Worm (Caenorhabditis elegans) whole organism, L1 larva: ENCODE measurements around the gene Y42H9AR.2.

ENCODE experiments used
- C16A3.4 ChIP-seq: fragments of 150-350 bp; optimal IDR thresholded peaks from 2 replicates; lab custom pipeline; 2014; ENCODE audit warnings: missing biosample characterization, missing genetic modification characterization
- C34B4.2 ChIP-seq: sonication (generic microtip); optimal IDR thresholded peaks from 2 replicates; lab custom pipeline; 2017; ENCODE audit warnings: mild to moderate bottlenecking, missing genetic modification characterization, missing compliant biosample characterization
- aha-1 ChIP-seq: fragments of 150-350 bp; optimal IDR thresholded peaks from 2 replicates; lab custom pipeline; 2014; ENCODE audit warnings: missing biosample characterization, missing genetic modification characterization
- alr-1 ChIP-seq: fragments of 200-800 bp; sonication (Bioruptor generic); optimal IDR thresholded peaks from 2 replicates; lab custom pipeline; 2018; ENCODE audit warnings: borderline replicate concordance, mild to moderate bottlenecking, missing genetic modification characterization, missing compliant biosample characterization
- aly-2 ChIP-seq: fragments of 150-350 bp; optimal IDR thresholded peaks from 2 replicates; lab custom pipeline; 2014; ENCODE audit warnings: missing biosample characterization, missing genetic modification characterization
- ama-1 ChIP-seq: fragments of 150-350 bp; optimal IDR thresholded peaks from 2 replicates; lab custom pipeline; 2014
- ceh-63 ChIP-seq: fragments of 200-800 bp; sonication (Bioruptor generic); optimal IDR thresholded peaks from 2 replicates; lab custom pipeline; 2018; ENCODE audit warnings: mild to moderate bottlenecking, missing genetic modification characterization, missing compliant biosample characterization
- ceh-8 ChIP-seq: fragments of 200-800 bp; sonication (Bioruptor generic); optimal IDR thresholded peaks from 2 replicates; lab custom pipeline; 2018; ENCODE audit warnings: mild to moderate bottlenecking, missing genetic modification characterization, moderate library complexity, missing compliant biosample characterization
- ceh-82 ChIP-seq, 3 experiments: fragments of 150-350 bp in 1 of 3; sonication (generic microtip) in 2 of 3; optimal IDR thresholded peaks; 2 replicates each; lab custom pipeline; 2014 to 2017; ENCODE audit warnings: missing biosample characterization in 3 of 3, missing genetic modification characterization in 3 of 3
- dpl-1 ChIP-seq, 3 experiments: fragments of 150-350 bp in 2 of 3; sonication (generic microtip) in 1 of 3; optimal IDR thresholded peaks; 2 replicates each; lab custom pipeline; 2014 to 2017; ENCODE audit warnings: missing biosample characterization in 3 of 3, missing genetic modification characterization in 3 of 3, missing genetic modification reagents in 3 of 3
- dsc-1 ChIP-seq: sonication (generic microtip); optimal IDR thresholded peaks from 2 replicates; lab custom pipeline; 2016; ENCODE audit warnings: mild to moderate bottlenecking, missing genetic modification characterization, missing compliant biosample characterization
- efl-3 ChIP-seq: fragments of 200-800 bp; sonication (Bioruptor generic); optimal IDR thresholded peaks from 2 replicates; lab custom pipeline; 2018; ENCODE audit warnings: mild to moderate bottlenecking, missing genetic modification characterization, missing compliant biosample characterization
- egl-13 ChIP-seq: sonication (generic microtip); optimal IDR thresholded peaks from 2 replicates; lab custom pipeline; 2016; ENCODE audit warnings: missing genotype, missing genetic modification reagents, missing genetic modification characterization, missing compliant biosample characterization
- fkh-10 ChIP-seq: sonication (generic microtip); optimal IDR thresholded peaks from 2 replicates; lab custom pipeline; 2017; ENCODE audit warnings: missing biosample characterization, missing genetic modification reagents, missing genetic modification characterization
- fkh-4 ChIP-seq: sonication (generic microtip); optimal IDR thresholded peaks from 2 replicates; lab custom pipeline; 2016; ENCODE audit warnings: missing compliant biosample characterization, missing genetic modification characterization, borderline replicate concordance
- fkh-8 ChIP-seq: sonication (generic microtip); optimal IDR thresholded peaks from 2 replicates; lab custom pipeline; 2016; ENCODE audit warnings: mild to moderate bottlenecking, missing genetic modification characterization, missing compliant biosample characterization
- grh-1 ChIP-seq: fragments of 200-800 bp; sonication (Bioruptor generic); IDR thresholded peaks from 2 replicates; pipeline ENCODE4 v1.3.6; 2022; ENCODE audit warnings: missing genetic modification reagents, missing genetic modification characterization, missing compliant biosample characterization
- hlh-17 ChIP-seq: fragments of 200-800 bp; sonication (Bioruptor generic); optimal IDR thresholded peaks from 2 replicates; lab custom pipeline; 2018; ENCODE audit warnings: missing genetic modification characterization, mild to moderate bottlenecking, missing compliant biosample characterization, moderate library complexity, borderline replicate concordance
- hpl-2 ChIP-seq: fragments of 150-350 bp; optimal IDR thresholded peaks from 2 replicates; lab custom pipeline; 2014; ENCODE audit warnings: missing biosample characterization, missing genetic modification reagents, missing genetic modification characterization
- irx-1 ChIP-seq: sonication (generic microtip); optimal IDR thresholded peaks from 2 replicates; lab custom pipeline; 2016; ENCODE audit warnings: missing genetic modification characterization, missing compliant biosample characterization
- isw-1 ChIP-seq: fragments of 200-800 bp; sonication (Bioruptor generic); IDR thresholded peaks from 2 replicates; pipeline ENCODE4 v1.3.6; 2022; ENCODE audit warnings: missing genetic modification characterization, missing compliant biosample characterization
- jun-1 ChIP-seq: fragments of 150-350 bp; optimal IDR thresholded peaks from 2 replicates; lab custom pipeline; 2014; ENCODE audit warnings: missing biosample characterization, missing genetic modification reagents, missing genetic modification characterization
- lin-13 ChIP-seq: fragments of 150-350 bp; optimal IDR thresholded peaks from 2 replicates; lab custom pipeline; 2014; ENCODE audit warnings: missing biosample characterization, missing genetic modification reagents, missing genetic modification characterization
- mdl-1 ChIP-seq, 2 experiments: fragments of 150-350 bp; optimal IDR thresholded peaks; 2 replicates each; lab custom pipeline; 2014 to 2017; ENCODE audit warnings: missing biosample characterization in 2 of 2, missing genetic modification characterization in 2 of 2, inconsistent platforms in 1 of 2
- nhr-12 ChIP-seq: sonication (generic microtip); optimal IDR thresholded peaks from 2 replicates; lab custom pipeline; 2017; ENCODE audit warnings: missing biosample characterization, missing genetic modification characterization
- nhr-20 ChIP-seq: sonication (generic microtip); optimal IDR thresholded peaks from 2 replicates; lab custom pipeline; 2016; ENCODE audit warnings: mild to moderate bottlenecking, missing genetic modification characterization, missing compliant biosample characterization
- nhr-28 ChIP-seq: fragments of 150-350 bp; optimal IDR thresholded peaks from 2 replicates; lab custom pipeline; 2014; ENCODE audit warnings: missing biosample characterization, missing genetic modification characterization
- nhr-76 ChIP-seq: sonication (generic microtip); optimal IDR thresholded peaks from 2 replicates; lab custom pipeline; 2017; ENCODE audit warnings: missing biosample characterization, missing genetic modification characterization
- nhr-77 ChIP-seq: fragments of 150-350 bp; optimal IDR thresholded peaks from 2 replicates; lab custom pipeline; 2014; ENCODE audit warnings: missing biosample characterization, missing genetic modification characterization
- pag-3 ChIP-seq: sonication (generic microtip); optimal IDR thresholded peaks from 2 replicates; lab custom pipeline; 2017; ENCODE audit warnings: missing genetic modification characterization, mild to moderate bottlenecking, missing compliant biosample characterization, antibody characterized with exemption, borderline replicate concordance; ENCODE audit not compliant: insufficient read depth
- rnt-1 ChIP-seq: sonication (generic microtip); optimal IDR thresholded peaks from 2 replicates; lab custom pipeline; 2016; ENCODE audit warnings: mild to moderate bottlenecking, missing genetic modification characterization, moderate library complexity, missing compliant biosample characterization
- skn-1 ChIP-seq: fragments of 150-350 bp; optimal IDR thresholded peaks from 2 replicates; lab custom pipeline; 2014; ENCODE audit warnings: missing biosample characterization, missing genetic modification characterization
- sox-4 ChIP-seq: sonication (generic microtip); optimal IDR thresholded peaks from 2 replicates; lab custom pipeline; 2016; ENCODE audit warnings: missing genetic modification characterization, missing compliant biosample characterization
- swsn-7 ChIP-seq: sonication (generic microtip); optimal IDR thresholded peaks from 2 replicates; lab custom pipeline; 2016; ENCODE audit warnings: missing genetic modification characterization, missing compliant biosample characterization
- unc-30 ChIP-seq: sonication (generic microtip); optimal IDR thresholded peaks from 2 replicates; lab custom pipeline; 2017; ENCODE audit warnings: missing biosample characterization, missing genetic modification characterization
- unc-62 ChIP-seq: fragments of 150-350 bp; optimal IDR thresholded peaks from 2 replicates; lab custom pipeline; 2014; ENCODE audit warnings: missing biosample characterization, missing genetic modification reagents, missing genetic modification characterization
- unc-86 ChIP-seq: sonication (generic microtip); optimal IDR thresholded peaks from 2 replicates; lab custom pipeline; 2016; ENCODE audit warnings: missing genetic modification characterization, missing compliant biosample characterization
- xbp-1 ChIP-seq: sonication (generic microtip); optimal IDR thresholded peaks from 2 replicates; lab custom pipeline; 2016; ENCODE audit warnings: missing genetic modification characterization, missing compliant biosample characterization
- zag-1 ChIP-seq: fragments of 150-350 bp; optimal IDR thresholded peaks from 2 replicates; lab custom pipeline; 2014; ENCODE audit warnings: missing biosample characterization, missing genetic modification characterization
- ztf-4 ChIP-seq: fragments of 150-350 bp; optimal IDR thresholded peaks from 2 replicates; lab custom pipeline; 2014; ENCODE audit warnings: missing biosample characterization, missing genetic modification characterization

The Y42H9AR.2 gene

ce11 chrIV:8136005-8136512, 36.4 kb downstream of the Y42H9AR.2 start, which contains the start of the genes isp-1 and islo-1 (continued):
- TF ChIP-seq irx-1 (tag; lab: Kevin White, UChicago) (peak; percentile 34), aly-2 (no peak), alr-1 (tag; lab: Kevin White, UChicago) (no peak), nhr-76 (tag; lab: Kevin White, UChicago) (no peak), skn-1 (tag; lab: Kevin White, UChicago) (peak; percentile 4), sox-4 (tag; lab: Kevin White, UChicago) (no peak), nhr-28 (tag; lab: Kevin White, UChicago) (no peak), mdl-1 (tag; optimal IDR thresholded peaks at IDR 0.05; lab: Kevin White, UChicago) (peak in 1 of 2 experiments; percentile 73), ztf-4 (tag; lab: Kevin White, UChicago) (no peak), unc-62 (GFP tag; lab: Kevin White, UChicago) (no peak), grh-1 (GFP tag; lab: Robert Waterston, UW) (no peak), egl-13 (tag; lab: Kevin White, UChicago) (no peak), unc-86 (tag; lab: Kevin White, UChicago) (no peak), nhr-20 (tag; lab: Kevin White, UChicago) (peak; percentile 52), efl-3 (GFP tag; lab: Kevin White, UChicago) (no peak), isw-1 (peak; percentile 8; the same call in 1 of the 2 replicates), ceh-8 (GFP tag; lab: Kevin White, UChicago) (no peak), swsn-7 (peak; percentile 24), C34B4.2 (no peak), rnt-1 (peak; percentile 56), hlh-17 (GFP tag; lab: Kevin White, UChicago) (no peak), jun-1 (tag; lab: Kevin White, UChicago) (no peak), zag-1 (tag; lab: Kevin White, UChicago) (no peak), dpl-1 (GFP tag; optimal IDR thresholded peaks at IDR 0.05; lab: Kevin White, UChicago) (peak; percentile 25 to 58 (median 46)), lin-13 (GFP tag; lab: Kevin White, UChicago) (peak; percentile 26), fkh-10 (GFP tag; lab: Kevin White, UChicago) (no peak), aha-1 (no peak), C16A3.4 (tag; lab: Kevin White, UChicago) (peak; percentile 74), fkh-4 (tag; lab: Kevin White, UChicago) (no peak), dsc-1 (tag; lab: Kevin White, UChicago) (no peak), ceh-63 (GFP tag; lab: Kevin White, UChicago) (no peak)

- TF ChIP-seq xbp-1 (tag; lab: Kevin White, UChicago) (no peak), hpl-2 (no peak), unc-30 (tag; lab: Kevin White, UChicago) (no peak), pag-3 (tag; lab: Kevin White, UChicago) (no peak), skn-1 (tag; lab: Kevin White, UChicago) (no peak), dsc-1 (tag; lab: Kevin White, UChicago) (peak; percentile 93), fkh-10 (GFP tag; lab: Kevin White, UChicago) (no peak), ztf-4 (tag; lab: Kevin White, UChicago) (no peak), unc-62 (GFP tag; lab: Kevin White, UChicago) (no peak), fkh-4 (tag; lab: Kevin White, UChicago) (peak; percentile 74), nhr-12 (tag; lab: Kevin White, UChicago) (no peak), nhr-76 (tag; lab: Kevin White, UChicago) (no peak), fkh-8 (tag; lab: Kevin White, UChicago) (no peak), ama-1 (lab: Kevin White, UChicago) (no peak), zag-1 (tag; lab: Kevin White, UChicago) (no peak), ceh-82 (tag; optimal IDR thresholded peaks at IDR 0.05; lab: Kevin White, UChicago) (no peak), nhr-77 (tag; lab: Kevin White, UChicago) (no peak)
Observed at ce11 chrIV:8136548-8136947, 36.8 kb downstream of the Y42H9AR.2 start.
